Worm (Caenorhabditis elegans) whole organism, L4 larva: ENCODE results near the gene C12D5.4.

Source experiments
- F37D6.2 ChIP-seq: sonication (generic microtip); optimal IDR thresholded peaks from 2 replicates; lab custom pipeline; 2016; ENCODE audit warnings: mild to moderate bottlenecking, missing genetic modification characterization, missing compliant biosample characterization
- F49E8.2 ChIP-seq: sonication (generic microtip); optimal IDR thresholded peaks from 2 replicates; lab custom pipeline; 2016; ENCODE audit warnings: missing compliant biosample characterization, mild to moderate bottlenecking, missing genetic modification characterization, borderline replicate concordance
- T20F7.1 ChIP-seq: fragments of 200-800 bp; sonication (Bioruptor generic); optimal IDR thresholded peaks from 2 replicates; lab custom pipeline; 2018; ENCODE audit warnings: mild to moderate bottlenecking, missing genetic modification characterization, missing compliant biosample characterization
- Y105C5A.15 ChIP-seq: fragments of 200-800 bp; sonication (Bioruptor generic); IDR thresholded peaks from 2 replicates; pipeline ENCODE4 v1.3.6; 2022; ENCODE audit warnings: missing genetic modification characterization, missing compliant biosample characterization
- Y5F2A.4 ChIP-seq: fragments of 200-800 bp; sonication (Bioruptor generic); optimal IDR thresholded peaks from 2 replicates; lab custom pipeline; 2018; ENCODE audit warnings: mild to moderate bottlenecking, missing genetic modification characterization, missing compliant biosample characterization
- ZK546.5 ChIP-seq, 2 experiments: sonication (generic microtip); optimal IDR thresholded peaks; 2 replicates each; lab custom pipeline; 2017; ENCODE audit warnings: missing biosample characterization in 2 of 2, missing genetic modification characterization in 2 of 2
- arid-1 ChIP-seq: fragments of 200-800 bp; sonication (Bioruptor generic); conservative IDR thresholded peaks from 2 replicates; pipeline ENCODE4 v1.3.6; 2022; ENCODE audit warnings: missing genetic modification reagents, missing genetic modification characterization, missing compliant biosample characterization
- attf-4 ChIP-seq: sonication (generic microtip); optimal IDR thresholded peaks from 3 replicates; lab custom pipeline; 2017; ENCODE audit warnings: missing biosample characterization, missing genetic modification characterization
- ceh-20 ChIP-seq: fragments of 200-800 bp; sonication (Bioruptor generic); IDR thresholded peaks from 2 replicates; pipeline ENCODE4 v1.3.6; 2022; ENCODE audit warnings: missing genetic modification reagents, missing genetic modification characterization, missing compliant biosample characterization
- daf-16 ChIP-seq, 3 experiments: sonication (generic microtip); optimal IDR thresholded peaks; 2 replicates each; lab custom pipeline; 2016 to 2017; ENCODE audit warnings: missing genetic modification characterization in 3 of 3, missing genetic modification reagents in 3 of 3, mild to moderate bottlenecking in 2 of 3, missing compliant biosample characterization in 2 of 3, missing biosample characterization in 1 of 3, moderate library complexity in 1 of 3
- dmd-9 ChIP-seq: fragments of 200-800 bp; sonication (Bioruptor generic); IDR thresholded peaks from 2 replicates; pipeline ENCODE4 v1.3.6; 2022; ENCODE audit warnings: missing genetic modification reagents, missing genetic modification characterization, missing compliant biosample characterization
- dve-1 ChIP-seq: sonication (generic microtip); optimal IDR thresholded peaks from 2 replicates; lab custom pipeline; 2017; ENCODE audit warnings: antibody characterized with exemption, mild to moderate bottlenecking, missing genetic modification characterization, missing compliant biosample characterization; ENCODE audit not compliant: insufficient read depth
- hlh-30 ChIP-seq: sonication (generic microtip); optimal IDR thresholded peaks from 2 replicates; lab custom pipeline; 2017; ENCODE audit warnings: antibody characterized with exemption, mild to moderate bottlenecking, missing genetic modification characterization, missing compliant biosample characterization; ENCODE audit not compliant: insufficient read depth
- hmg-1.1 ChIP-seq: fragments of 200-800 bp; sonication (Bioruptor generic); IDR thresholded peaks from 2 replicates; pipeline ENCODE4 v1.3.6; 2022; ENCODE audit warnings: missing genetic modification reagents, missing genetic modification characterization, missing compliant biosample characterization
- lin-13 ChIP-seq: fragments of 150-350 bp; optimal IDR thresholded peaks from 2 replicates; lab custom pipeline; 2014; ENCODE audit warnings: missing biosample characterization, missing genetic modification reagents, missing genetic modification characterization
- lin-39 ChIP-seq: fragments of 150-350 bp; optimal IDR thresholded peaks from 2 replicates; lab custom pipeline; 2014; ENCODE audit warnings: missing biosample characterization, missing genetic modification reagents, missing genetic modification characterization
- lsy-2 ChIP-seq, 2 experiments: fragments of 150-350 bp in 1 of 2; sonication (generic microtip) in 1 of 2; optimal IDR thresholded peaks; 2 replicates each; lab custom pipeline; 2014 to 2017; ENCODE audit warnings: missing biosample characterization in 2 of 2, missing genetic modification characterization in 2 of 2
- madf-5 ChIP-seq, 2 experiments: fragments of 200-800 bp; sonication (Bioruptor generic); IDR thresholded peaks; 2 replicates each; pipeline ENCODE4 v1.3.6; 2022; ENCODE audit warnings: missing compliant biosample characterization in 2 of 2, missing genetic modification characterization in 2 of 2
- mdl-1 ChIP-seq, 2 experiments: fragments of 150-350 bp in 1 of 2; sonication (generic microtip) in 1 of 2; optimal IDR thresholded peaks; 2 replicates each; lab custom pipeline; 2014 to 2017; ENCODE audit warnings: missing biosample characterization in 2 of 2, missing genetic modification characterization in 2 of 2
- mep-1 ChIP-seq: fragments of 150-350 bp; sonication (generic microtip); optimal IDR thresholded peaks from 3 replicates; lab custom pipeline; 2014; ENCODE audit warnings: missing biosample characterization, missing genetic modification characterization
- mxl-3 ChIP-seq: fragments of 200-800 bp; sonication (Bioruptor generic); optimal IDR thresholded peaks from 2 replicates; lab custom pipeline; 2018; ENCODE audit warnings: mild to moderate bottlenecking, missing genetic modification characterization, missing compliant biosample characterization
- nhr-111 ChIP-seq: fragments of 200-800 bp; sonication (Bioruptor generic); optimal IDR thresholded peaks from 2 replicates; lab custom pipeline; 2018; ENCODE audit warnings: mild to moderate bottlenecking, missing genetic modification characterization, missing compliant biosample characterization
- nhr-237 ChIP-seq: sonication (generic microtip); optimal IDR thresholded peaks from 2 replicates; lab custom pipeline; 2017; ENCODE audit warnings: missing biosample characterization, missing genetic modification characterization
- nhr-25 ChIP-seq: sonication (generic microtip); optimal IDR thresholded peaks from 2 replicates; lab custom pipeline; 2017; ENCODE audit warnings: missing genetic modification characterization, mild to moderate bottlenecking, missing compliant biosample characterization, antibody characterized with exemption, moderate library complexity, borderline replicate concordance; ENCODE audit not compliant: insufficient read depth
- nhr-28 ChIP-seq: fragments of 150-350 bp; optimal IDR thresholded peaks from 2 replicates; lab custom pipeline; 2014; ENCODE audit warnings: missing biosample characterization, missing genetic modification characterization
- nhr-6 ChIP-seq: fragments of 150-350 bp; optimal IDR thresholded peaks from 2 replicates; lab custom pipeline; 2014; ENCODE audit warnings: missing biosample characterization, missing genetic modification characterization
- nhr-77 ChIP-seq: fragments of 150-350 bp; optimal IDR thresholded peaks from 2 replicates; lab custom pipeline; 2014; ENCODE audit warnings: missing biosample characterization, missing genetic modification characterization
- saeg-2 ChIP-seq: fragments of 200-800 bp; sonication (Bioruptor generic); IDR thresholded peaks from 2 replicates; pipeline ENCODE4 v1.3.6; 2022; ENCODE audit warnings: missing genetic modification reagents, missing genetic modification characterization, missing compliant biosample characterization
- set-16 ChIP-seq: fragments of 200-800 bp; sonication (Bioruptor generic); IDR thresholded peaks from 2 replicates; pipeline ENCODE4 v1.3.6; 2022; ENCODE audit warnings: missing genetic modification reagents, missing genetic modification characterization, missing compliant biosample characterization
- spr-1 ChIP-seq: sonication (generic microtip); optimal IDR thresholded peaks from 2 replicates; lab custom pipeline; 2016; ENCODE audit warnings: mild to moderate bottlenecking, missing genetic modification characterization, missing compliant biosample characterization
- unc-62 ChIP-seq, 3 experiments: fragments of 150-350 bp in 1 of 3; sonication (generic microtip); optimal IDR thresholded peaks in 2 of 3; peaks in 1 of 3; 1 replicate in 1 of 3; 2 replicates in 2 of 3; lab custom pipeline; 2014 to 2017; ENCODE audit warnings: missing biosample characterization in 3 of 3, missing genetic modification characterization in 3 of 3, missing genetic modification reagents in 3 of 3, missing genotype in 1 of 3
- vab-7 ChIP-seq: fragments of 200-800 bp; sonication (Bioruptor generic); IDR thresholded peaks from 2 replicates; pipeline ENCODE4 v1.3.6; 2022; ENCODE audit warnings: missing genetic modification reagents, missing genetic modification characterization, missing compliant biosample characterization
- zfp-3 ChIP-seq: fragments of 200-800 bp; sonication (Bioruptor generic); conservative IDR thresholded peaks from 2 replicates; pipeline ENCODE4 v1.3.6; 2022; ENCODE audit warnings: missing genetic modification reagents, missing genetic modification characterization, missing compliant biosample characterization
- ztf-11 ChIP-seq: fragments of 150-350 bp; optimal IDR thresholded peaks from 2 replicates; lab custom pipeline; 2014; ENCODE audit warnings: missing biosample characterization, missing genetic modification characterization
- ztf-7 ChIP-seq: fragments of 150-350 bp; optimal IDR thresholded peaks from 2 replicates; lab custom pipeline; 2014; ENCODE audit warnings: missing biosample characterization, missing genetic modification characterization

Gene C12D5.4

ce11 chrV:7651757-7652156, 20.6 kb upstream of the C12D5.4 start, which contains the start of gene srh-234 (continued):
- TF ChIP-seq hlh-30 (no peak), nhr-111 (no peak), spr-1 (tag; lab: Kevin White, UChicago) (no peak)

ce11 chrV:7653567-7653966, 18.8 kb upstream of the C12D5.4 start, which contains the start of gene srh-200:
TSS of gene srh-200 (minus strand) at chrV:7653667.
- TF ChIP-seq hmg-1.1 (no peak), attf-4 (tag; lab: Kevin White, UChicago) (no peak), unc-62 (GFP tag; optimal IDR thresholded peaks at IDR 0.05 in 1 of 2; lab: Kevin White, UChicago) (peak in 1 of 2 experiments; percentile 33), unc-62 (tag; optimal IDR thresholded peaks at IDR 0.05; lab: Kevin White, UChicago) (no peak), nhr-25 (tag; lab: Kevin White, UChicago) (no peak), dmd-9 (no peak), T20F7.1 (GFP tag; lab: Kevin White, UChicago) (no peak)

- TF ChIP-seq set-16 (no peak), saeg-2 (GFP tag; lab: Robert Waterston, UW) (no peak), lin-39 (tag; lab: Kevin White, UChicago) (no peak), vab-7 (GFP tag; lab: Robert Waterston, UW) (no peak), lsy-2 (tag; optimal IDR thresholded peaks at IDR 0.05; lab: Kevin White, UChicago) (no peak), lin-13 (GFP tag; lab: Kevin White, UChicago) (no peak), mep-1 (tag; lab: Kevin White, UChicago) (no peak), nhr-237 (no peak), ceh-20 (GFP tag; lab: Robert Waterston, UW) (no peak)
Observed at ce11 chrV:7667940-7668339, 4.4 kb upstream of the C12D5.4 start, which contains the start of gene C12D5.5. TSS of gene C12D5.5 (plus strand) at chrV:7668240.

- TF ChIP-seq mdl-1 (tag; optimal IDR thresholded peaks at IDR 0.05; lab: Kevin White, UChicago) (no peak), mep-1 (tag; lab: Kevin White, UChicago) (no peak), arid-1 (no peak), nhr-25 (tag; lab: Kevin White, UChicago) (no peak), nhr-111 (no peak), madf-5 (GFP tag; IDR thresholded peaks at IDR 0.05; lab: Robert Waterston, UW) (no peak), ztf-11 (tag; lab: Kevin White, UChicago) (no peak), nhr-6 (tag; lab: Kevin White, UChicago) (no peak), ZK546.5 (tag; optimal IDR thresholded peaks at IDR 0.05; lab: Kevin White, UChicago) (no peak), ztf-7 (tag; lab: Kevin White, UChicago) (no peak), Y5F2A.4 (GFP tag; lab: Kevin White, UChicago) (no peak), spr-1 (tag; lab: Kevin White, UChicago) (no peak)
Observed at ce11 chrV:7675904-7676303, 3.5 kb downstream of the C12D5.4 start, which contains the start of gene C12D5.3. TSS of gene C12D5.3 (plus strand) at chrV:7676204.

ce11 chrV:7681388-7681787, 9.0 kb downstream of the C12D5.4 start, which contains the start of gene cyp-33A1:
TSS of gene cyp-33A1 (minus strand) at chrV:7681459.
- TF ChIP-seq nhr-28 (tag; lab: Kevin White, UChicago) (peak; percentile 100), dve-1 (tag; lab: Kevin White, UChicago) (peak; percentile 51), nhr-77 (tag; lab: Kevin White, UChicago) (peak; percentile 38), zfp-3 (GFP tag; lab: Robert Waterston, UW) (no peak), mxl-3 (GFP tag; lab: Kevin White, UChicago) (peak; percentile 15), F49E8.2 (tag; lab: Kevin White, UChicago) (no peak), F37D6.2 (tag; lab: Kevin White, UChicago) (no peak), ZK546.5 (tag; optimal IDR thresholded peaks at IDR 0.05; lab: Kevin White, UChicago) (no peak), daf-16 (GFP tag; optimal IDR thresholded peaks at IDR 0.05; lab: Kevin White, UChicago) (no peak), daf-16 (tag; optimal IDR thresholded peaks at IDR 0.05; lab: Kevin White, UChicago) (peak; percentile 88), mdl-1 (tag; optimal IDR thresholded peaks at IDR 0.05; lab: Kevin White, UChicago) (peak in 1 of 2 experiments; percentile 27), Y105C5A.15 (GFP tag; lab: Robert Waterston, UW) (no peak)
